Worm (Caenorhabditis elegans) whole organism, early embryonic: Measurements from ENCODE around the gene Y43F8B.25.

Experiments
- B0310.2 ChIP-seq: sonication (generic microtip); optimal IDR thresholded peaks from 2 replicates; lab custom pipeline; 2016; ENCODE audit warnings: mild to moderate bottlenecking, missing genetic modification characterization, missing compliant biosample characterization
- F13C5.2 ChIP-seq: sonication (generic microtip); optimal IDR thresholded peaks from 2 replicates; lab custom pipeline; 2017; ENCODE audit warnings: mild to moderate bottlenecking, missing genetic modification characterization, inconsistent platforms, missing compliant biosample characterization
- ama-1 ChIP-seq: fragments of 150-350 bp; optimal IDR thresholded peaks from 2 replicates; lab custom pipeline; 2014
- ets-7 ChIP-seq: sonication (generic microtip); optimal IDR thresholded peaks from 2 replicates; lab custom pipeline; 2016; ENCODE audit warnings: missing genotype, missing genetic modification characterization, missing compliant biosample characterization
- pes-1 ChIP-seq: fragments of 200-800 bp; sonication (Bioruptor generic); IDR thresholded peaks from 2 replicates; pipeline ENCODE4 v1.3.6; 2022; ENCODE audit warnings: missing genetic modification reagents, missing genetic modification characterization, missing compliant biosample characterization

DNA sequence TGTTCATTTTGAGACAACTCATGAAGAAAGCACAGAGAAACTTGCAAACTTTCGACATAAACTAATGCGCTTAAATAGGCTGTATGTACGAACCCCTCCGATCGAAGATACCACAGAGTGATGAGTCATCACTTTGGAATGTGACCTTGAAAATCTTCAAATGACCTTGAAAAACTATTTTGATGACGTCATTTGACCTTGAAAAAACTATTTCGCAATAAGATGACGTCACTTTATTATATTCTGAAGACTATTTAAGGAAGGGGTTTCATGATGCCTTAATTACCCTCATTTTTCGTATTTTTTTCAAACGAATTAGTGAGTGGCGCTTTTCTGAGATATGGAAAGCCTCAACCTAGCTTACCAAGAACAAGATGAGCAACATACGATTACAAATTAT is 41.6 kb upstream of the Y43F8B.25 start, which contains the start of gene C25F9.2:
- TF ChIP-seq pes-1 (no peak), ama-1 (lab: Kevin White, UChicago) (no peak), F13C5.2 (tag; lab: Kevin White, UChicago) (no peak), ets-7 (tag; lab: Kevin White, UChicago) (no peak), B0310.2 (tag; lab: Kevin White, UChicago) (no peak)
